Worm (Caenorhabditis elegans) whole organism, late embryonic: ENCODE results near the gene F55C9.15.

Experiments used
- C08G9.2 ChIP-seq: sonication (generic microtip); optimal IDR thresholded peaks from 2 replicates; lab custom pipeline; 2016; ENCODE audit warnings: mild to moderate bottlenecking, missing genetic modification characterization, moderate library complexity, missing compliant biosample characterization
- T23F11.4 ChIP-seq: fragments of 200-800 bp; sonication (Bioruptor generic); optimal IDR thresholded peaks from 2 replicates; lab custom pipeline; 2018; ENCODE audit warnings: mild to moderate bottlenecking, missing genetic modification characterization, missing compliant biosample characterization
- ahr-1 ChIP-seq: sonication (generic microtip); optimal IDR thresholded peaks from 2 replicates; lab custom pipeline; 2016; ENCODE audit warnings: missing genetic modification characterization, missing compliant biosample characterization
- ama-1 ChIP-seq: fragments of 150-350 bp; optimal IDR thresholded peaks from 2 replicates; lab custom pipeline; 2014
- ceh-19 ChIP-seq: fragments of 200-800 bp; sonication (Bioruptor generic); optimal IDR thresholded peaks from 2 replicates; lab custom pipeline; 2018; ENCODE audit warnings: mild to moderate bottlenecking, missing genetic modification characterization, missing compliant biosample characterization
- ceh-31 ChIP-seq: sonication (generic microtip); optimal IDR thresholded peaks from 2 replicates; lab custom pipeline; 2016; ENCODE audit warnings: missing genetic modification characterization, missing compliant biosample characterization
- ceh-34 ChIP-seq: sonication (generic microtip); optimal IDR thresholded peaks from 2 replicates; lab custom pipeline; 2016; ENCODE audit warnings: mild to moderate bottlenecking, missing genetic modification characterization, missing compliant biosample characterization
- ceh-45 ChIP-seq: fragments of 200-800 bp; sonication (Bioruptor generic); IDR thresholded peaks from 2 replicates; pipeline ENCODE4 v1.3.6; 2022; ENCODE audit warnings: missing genetic modification reagents, missing genetic modification characterization, missing compliant biosample characterization
- ceh-48 ChIP-seq: sonication (generic microtip); optimal IDR thresholded peaks from 2 replicates; lab custom pipeline; 2016; ENCODE audit warnings: missing genetic modification characterization, inconsistent platforms, missing compliant biosample characterization
- ceh-9 ChIP-seq: sonication (generic microtip); optimal IDR thresholded peaks from 2 replicates; lab custom pipeline; 2016; ENCODE audit warnings: mild to moderate bottlenecking, missing genetic modification characterization, inconsistent platforms, missing compliant biosample characterization
- dmd-4 ChIP-seq: sonication (generic microtip); optimal IDR thresholded peaks from 2 replicates; lab custom pipeline; 2016; ENCODE audit warnings: borderline replicate concordance, missing genetic modification characterization, missing compliant biosample characterization
- elt-2 ChIP-seq: sonication (generic microtip); optimal IDR thresholded peaks from 2 replicates; lab custom pipeline; 2016; ENCODE audit warnings: missing genetic modification reagents, missing genetic modification characterization, missing compliant biosample characterization
- elt-4 ChIP-seq: sonication (generic microtip); optimal IDR thresholded peaks from 2 replicates; lab custom pipeline; 2016; ENCODE audit warnings: missing genetic modification characterization, missing compliant biosample characterization
- ets-4 ChIP-seq: sonication (generic microtip); optimal IDR thresholded peaks from 2 replicates; lab custom pipeline; 2016; ENCODE audit warnings: missing genetic modification characterization, missing compliant biosample characterization
- hlh-13 ChIP-seq: fragments of 200-800 bp; sonication (Bioruptor generic); optimal IDR thresholded peaks from 2 replicates; lab custom pipeline; 2018; ENCODE audit warnings: mild to moderate bottlenecking, missing genetic modification characterization, missing compliant biosample characterization
- hlh-15 ChIP-seq: sonication (generic microtip); optimal IDR thresholded peaks from 2 replicates; lab custom pipeline; 2016; ENCODE audit warnings: missing genetic modification characterization, missing compliant biosample characterization
- hlh-8 ChIP-seq: sonication (generic microtip); optimal IDR thresholded peaks from 2 replicates; lab custom pipeline; 2016; ENCODE audit warnings: missing genotype, missing genetic modification characterization, missing compliant biosample characterization
- lim-6 ChIP-seq: sonication (generic microtip); optimal IDR thresholded peaks from 2 replicates; lab custom pipeline; 2016; ENCODE audit warnings: missing genetic modification characterization, missing compliant biosample characterization
- lin-11 ChIP-seq: fragments of 200-800 bp; sonication (Bioruptor generic); optimal IDR thresholded peaks from 2 replicates; lab custom pipeline; 2018; ENCODE audit warnings: mild to moderate bottlenecking, missing genetic modification characterization, missing compliant biosample characterization
- madf-2 ChIP-seq: sonication (generic microtip); optimal IDR thresholded peaks from 2 replicates; lab custom pipeline; 2017; ENCODE audit warnings: missing genetic modification characterization, missing compliant biosample characterization
- mec-3 ChIP-seq: sonication (generic microtip); optimal IDR thresholded peaks from 2 replicates; lab custom pipeline; 2016; ENCODE audit warnings: borderline replicate concordance, missing genetic modification characterization, missing compliant biosample characterization
- nfya-1 ChIP-seq: sonication (generic microtip); optimal IDR thresholded peaks from 2 replicates; lab custom pipeline; 2017; ENCODE audit warnings: missing genetic modification characterization, mild to moderate bottlenecking, missing compliant biosample characterization, antibody characterized with exemption, moderate library complexity
- nhr-11 ChIP-seq: fragments of 150-350 bp; optimal IDR thresholded peaks from 2 replicates; lab custom pipeline; 2014; ENCODE audit warnings: missing biosample characterization, missing genetic modification characterization
- odd-2 ChIP-seq: sonication (generic microtip); optimal IDR thresholded peaks from 2 replicates; lab custom pipeline; 2017; ENCODE audit warnings: antibody characterized with exemption, mild to moderate bottlenecking, missing genetic modification characterization, missing compliant biosample characterization
- pag-3 ChIP-seq: sonication (generic microtip); optimal IDR thresholded peaks from 2 replicates; lab custom pipeline; 2016; ENCODE audit warnings: missing compliant biosample characterization, missing genetic modification characterization, borderline replicate concordance
- pat-9 ChIP-seq: fragments of 200-800 bp; sonication (Bioruptor generic); optimal IDR thresholded peaks from 2 replicates; lab custom pipeline; 2018; ENCODE audit warnings: mild to moderate bottlenecking, missing genetic modification characterization, moderate library complexity, missing compliant biosample characterization
- ref-2 ChIP-seq: sonication (generic microtip); optimal IDR thresholded peaks from 2 replicates; lab custom pipeline; 2016; ENCODE audit warnings: missing genetic modification characterization, missing compliant biosample characterization
- sdc-2 ChIP-seq: sonication (generic microtip); optimal IDR thresholded peaks from 2 replicates; lab custom pipeline; 2016; ENCODE audit warnings: missing genotype, missing genetic modification characterization, missing compliant biosample characterization
- sox-4 ChIP-seq: sonication (generic microtip); optimal IDR thresholded peaks from 2 replicates; lab custom pipeline; 2017; ENCODE audit warnings: mild to moderate bottlenecking, missing genetic modification characterization, inconsistent platforms, missing compliant biosample characterization
- tbx-2 ChIP-seq: sonication (generic microtip); optimal IDR thresholded peaks from 2 replicates; lab custom pipeline; 2016; ENCODE audit warnings: missing genetic modification characterization, missing compliant biosample characterization
- ttx-3 ChIP-seq: sonication (generic microtip); optimal IDR thresholded peaks from 2 replicates; lab custom pipeline; 2016; ENCODE audit warnings: missing genetic modification reagents, missing genetic modification characterization, missing compliant biosample characterization
- unc-3 ChIP-seq, 2 experiments: fragments of 200-800 bp in 1 of 2; sonication (Bioruptor generic) in 1 of 2; sonication (generic microtip) in 1 of 2; conservative IDR thresholded peaks in 1 of 2; optimal IDR thresholded peaks in 1 of 2; 2 replicates each; pipeline versions ENCODE4 v1.3.6 to Lab custom; 2016 to 2022; ENCODE audit warnings: missing compliant biosample characterization in 2 of 2, missing genetic modification characterization in 2 of 2, missing genetic modification reagents in 1 of 2
- unc-86 ChIP-seq: sonication (generic microtip); optimal IDR thresholded peaks from 2 replicates; lab custom pipeline; 2016; ENCODE audit warnings: missing genetic modification characterization, missing compliant biosample characterization
- ztf-16 ChIP-seq: sonication (generic microtip); optimal IDR thresholded peaks from 2 replicates; lab custom pipeline; 2017; ENCODE audit warnings: missing genetic modification characterization, missing compliant biosample characterization

The F55C9.15 gene

ce11 chrV:19311391-19311790 is 4.6 kb upstream of the F55C9.15 start, which contains the start of gene C43D7.8:
TSS of gene C43D7.8 (minus strand) at chrV:19311491.
- TF ChIP-seq ceh-9 (tag; lab: Kevin White, UChicago) (no peak), C08G9.2 (tag; lab: Kevin White, UChicago) (no peak), T23F11.4 (GFP tag; lab: Kevin White, UChicago) (no peak), lin-11 (tag; lab: Kevin White, UChicago) (no peak), ceh-31 (tag; lab: Kevin White, UChicago) (no peak), madf-2 (tag; lab: Kevin White, UChicago) (no peak), nfya-1 (tag; lab: Kevin White, UChicago) (no peak), ref-2 (tag; lab: Kevin White, UChicago) (no peak), odd-2 (tag; lab: Kevin White, UChicago) (no peak), lim-6 (tag; lab: Kevin White, UChicago) (no peak), ttx-3 (tag; lab: Kevin White, UChicago) (no peak), nhr-11 (tag; lab: Kevin White, UChicago) (no peak), mec-3 (tag; lab: Kevin White, UChicago) (no peak)

ce11 chrV:19309591-19309990 is 2.8 kb upstream of the F55C9.15 start, which contains the start of gene F55C9.11:
TSS of gene F55C9.11 (minus strand) at chrV:19309691.
- TF ChIP-seq unc-86 (tag; lab: Kevin White, UChicago) = no peak

ce11 chrV:19308137-19308536 is 1.3 kb upstream of the F55C9.15 start:
- TF ChIP-seq ref-2 (tag; lab: Kevin White, UChicago) (no peak), elt-2 (tag; lab: Kevin White, UChicago) (no peak), unc-3 (GFP tag; conservative IDR thresholded peaks at IDR 0.05; lab: Robert Waterston, UW) (no peak), unc-3 (tag; optimal IDR thresholded peaks at IDR 0.05; lab: Kevin White, UChicago) (no peak), T23F11.4 (GFP tag; lab: Kevin White, UChicago) (no peak)

ce11 chrV:19303589-19304174 is 3.1 kb downstream of the F55C9.15 start, which contains the start of the genes fbxb-63 and fbxb-61:
TSS of gene fbxb-63 (minus strand) at chrV:19303730.
TSS of gene fbxb-61 (plus strand) at chrV:19304124.
- no peak for TF ChIP-seq ttx-3 (tag; lab: Kevin White, UChicago)
- TF ChIP-seq hlh-13 = no peak
- no peak for TF ChIP-seq ceh-9 (tag; lab: Kevin White, UChicago)
- TF ChIP-seq sdc-2 (tag; lab: Kevin White, UChicago) = no peak
- TF ChIP-seq tbx-2 (tag; lab: Kevin White, UChicago) = no peak
- TF ChIP-seq dmd-4 = no peak
- no peak for TF ChIP-seq sox-4 (tag; lab: Kevin White, UChicago)
- TF ChIP-seq ceh-19 (GFP tag; lab: Kevin White, UChicago) = no peak
- no peak for TF ChIP-seq ama-1
- TF ChIP-seq ztf-16 (tag; lab: Kevin White, UChicago) = no peak
- TF ChIP-seq ceh-45 (GFP tag; lab: Robert Waterston, UW) = no peak
- no peak for TF ChIP-seq elt-4 (tag; lab: Kevin White, UChicago)

ce11 chrV:19301934-19302333 is 4.9 kb downstream of the F55C9.15 start, which contains the start of gene fbxb-62:
TSS of gene fbxb-62 (minus strand) at chrV:19302034.
- no peak for TF ChIP-seq mec-3 (tag; lab: Kevin White, UChicago)
- TF ChIP-seq T23F11.4 (GFP tag; lab: Kevin White, UChicago) = no peak
- no peak for TF ChIP-seq unc-86 (tag; lab: Kevin White, UChicago)
- TF ChIP-seq ets-4 (tag; lab: Kevin White, UChicago) = no peak
- no peak for TF ChIP-seq pat-9
- no peak for TF ChIP-seq pag-3 (tag; lab: Kevin White, UChicago)
- no peak for TF ChIP-seq ttx-3 (tag; lab: Kevin White, UChicago)
- TF ChIP-seq nfya-1 (tag; lab: Kevin White, UChicago) = no peak
- TF ChIP-seq hlh-8 (tag; lab: Kevin White, UChicago) = no peak
- TF ChIP-seq elt-2 (tag; lab: Kevin White, UChicago) = no peak
- no peak for TF ChIP-seq ahr-1 (tag; lab: Kevin White, UChicago)
- TF ChIP-seq hlh-15 (tag; lab: Kevin White, UChicago) = no peak
- TF ChIP-seq lin-11 (tag; lab: Kevin White, UChicago) = no peak
- no peak for TF ChIP-seq ceh-48
- TF ChIP-seq ceh-34 (tag; lab: Kevin White, UChicago) = no peak
